Fruit fly (Drosophila melanogaster): ENCODE measurements around the gene Zcchc7.
A peak's percentile ranks its signal among the peaks of the same experiment; 100 is the strongest.

Gene Zcchc7

dm6 chr3L:16876785-16877468 is 31.7 kb downstream of the Zcchc7 start, which contains the start of gene CG32170 (continued):
- no peak for TF ChIP-seq wek (GFP tag; optimal IDR thresholded peaks at IDR 0.05)
- peak; percentile 80 for TF ChIP-seq ftz-f1 (GFP tag; optimal IDR thresholded peaks at IDR 0.05)
- TF ChIP-seq CG1832 (GFP tag; optimal IDR thresholded peaks at IDR 0.05): peak; percentile 57
- peak; percentile 27 for TF ChIP-seq Jarid2 (GFP tag; optimal IDR thresholded peaks at IDR 0.05)
- TF ChIP-seq Deaf1 (tag; optimal IDR thresholded peaks at IDR 0.05): peak; percentile 56
- no peak for TF ChIP-seq lab (GFP tag; optimal IDR thresholded peaks at IDR 0.05)
- TF ChIP-seq lov (optimal IDR thresholded peaks at IDR 0.05): no peak
- no peak for TF ChIP-seq lov (GFP tag; IDR thresholded peaks at IDR 0.05)
- no peak for TF ChIP-seq br (optimal IDR thresholded peaks at IDR 0.05)
- TF ChIP-seq CG8924 (tag; optimal IDR thresholded peaks at IDR 0.05): no peak
- peak; percentile 10; the same call in 1 of the 2 replicates for TF ChIP-seq sob (GFP tag; IDR thresholded peaks at IDR 0.05)
- no peak for TF ChIP-seq croc (GFP tag; conservative IDR thresholded peaks at IDR 0.05)
- no peak for TF ChIP-seq CG14441 (GFP tag; IDR thresholded peaks at IDR 0.05)
- peak; percentile 27; the same call in 1 of the 2 replicates for TF ChIP-seq CG13287 (GFP tag; IDR thresholded peaks at IDR 0.05; ENCODE audit: partially characterized antibody)
- no peak for TF ChIP-seq Nf-YA (GFP tag; IDR thresholded peaks at IDR 0.05)
- no peak for TF ChIP-seq kah (GFP tag; optimal IDR thresholded peaks at IDR 0.05)
- TF ChIP-seq Trl (optimal IDR thresholded peaks at IDR 0.05): peak in 1 of 2 experiments; percentile 11
- no peak for TF ChIP-seq Trl (GFP tag; optimal IDR thresholded peaks at IDR 0.05)
- TF ChIP-seq CG10321 (GFP tag; IDR thresholded peaks at IDR 0.05): peak; percentile 89
- no peak for TF ChIP-seq Rfx (GFP tag; IDR thresholded peaks at IDR 0.05)
- TF ChIP-seq CG12769 (tag; optimal IDR thresholded peaks at IDR 0.05): peak; percentile 2

DNA sequence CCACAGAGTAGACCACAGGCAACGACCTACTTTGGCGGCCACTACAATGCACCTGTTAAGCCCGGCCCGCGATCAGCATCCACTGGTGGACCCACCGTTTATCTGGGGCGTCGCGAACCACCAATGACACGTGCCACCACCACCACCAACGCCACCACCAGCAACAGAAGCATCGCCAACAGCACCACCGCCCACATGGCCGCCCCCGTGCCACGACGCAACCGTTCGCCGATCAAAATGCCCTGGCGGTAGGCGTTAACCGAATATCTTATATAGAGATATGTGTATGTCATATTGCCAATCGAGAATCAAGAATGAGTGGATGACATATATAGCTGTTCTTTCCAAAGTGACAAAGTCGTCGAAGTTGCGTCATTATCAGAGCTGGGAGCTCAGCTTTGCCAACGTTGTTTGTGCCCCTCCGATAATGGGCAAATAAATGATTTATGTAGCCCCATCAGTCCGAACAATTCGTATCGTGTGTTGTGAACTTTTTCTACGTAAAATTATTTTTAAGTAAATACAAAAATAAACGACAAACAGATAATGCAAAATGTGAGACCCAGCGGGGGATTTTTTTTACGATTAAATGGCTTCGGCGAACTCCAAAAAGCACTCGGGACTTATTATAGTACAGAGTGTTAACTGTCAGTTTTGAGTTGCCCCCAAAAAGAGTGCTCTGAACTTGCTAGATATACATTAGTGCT is 33.8 kb downstream of the Zcchc7 start:
- TF ChIP-seq Fer2 (tag; optimal IDR thresholded peaks at IDR 0.05) (no peak), CG12391 (tag; optimal IDR thresholded peaks at IDR 0.05) (no peak), ro (GFP tag; IDR thresholded peaks at IDR 0.05) (no peak), CG31224 (GFP tag; IDR thresholded peaks at IDR 0.05) (peak; percentile 77), CG12071 (GFP tag; optimal IDR thresholded peaks at IDR 0.05) (no peak), sr (GFP tag; IDR thresholded peaks at IDR 0.05) (peak; percentile 90), ATbp (GFP tag; optimal IDR thresholded peaks at IDR 0.05) (no peak), vnd (GFP tag; IDR thresholded peaks at IDR 0.05; ENCODE audit: partially characterized antibody) (no peak), Rx (GFP tag; IDR thresholded peaks at IDR 0.05) (no peak), phol (tag; optimal IDR thresholded peaks at IDR 0.05) (no peak), gcm2 (GFP tag; optimal IDR thresholded peaks at IDR 0.05) (no peak), klu (GFP tag; IDR thresholded peaks at IDR 0.05) (no peak), dmrt99B (tag; optimal IDR thresholded peaks at IDR 0.05) (no peak), CG8281 (tag; optimal IDR thresholded peaks at IDR 0.05) (no peak), CG6689 (GFP tag; IDR thresholded peaks at IDR 0.05) (no peak), sens-2 (GFP tag; IDR thresholded peaks at IDR 0.05) (no peak), chn (GFP tag; optimal IDR thresholded peaks at IDR 0.05) (no peak), sisA (GFP tag; IDR thresholded peaks at IDR 0.05) (no peak), HHEX (GFP tag; optimal IDR thresholded peaks at IDR 0.05) (no peak), ranshi (GFP tag; IDR thresholded peaks at IDR 0.05) (no peak), ara (GFP tag; IDR thresholded peaks at IDR 0.05) (no peak), ap (GFP tag; IDR thresholded peaks at IDR 0.05) (no peak), chinmo (GFP tag; IDR thresholded peaks at IDR 0.05; ENCODE audit: partially characterized antibody) (0 out of 4 replicates have a peak, but pooled peaks have one; percentile 31), D (optimal IDR thresholded peaks at IDR 0.05) (no peak), D (GFP tag; optimal IDR thresholded peaks at IDR 0.05) (no peak), ham (GFP tag; IDR thresholded peaks at IDR 0.05) (no peak), NK7.1 (GFP tag; optimal IDR thresholded peaks at IDR 0.05) (no peak), CG17186 (GFP tag; optimal IDR thresholded peaks at IDR 0.05) (no peak), Med (GFP tag) (peak; percentile 1), grau (tag; optimal IDR thresholded peaks at IDR 0.05) (no peak)

All from whole organism, embryonic.